Worm (Caenorhabditis elegans) whole organism, late embryonic: ENCODE measurements around the gene F41C3.7.

Experiments used
- ahr-1 ChIP-seq: sonication (generic microtip); optimal IDR thresholded peaks from 2 replicates; lab custom pipeline; 2016; ENCODE audit warnings: missing genetic modification characterization, missing compliant biosample characterization
- ceh-24 ChIP-seq: sonication (generic microtip); optimal IDR thresholded peaks from 2 replicates; lab custom pipeline; 2016; ENCODE audit warnings: mild to moderate bottlenecking, missing genetic modification characterization, missing compliant biosample characterization
- che-1 ChIP-seq: sonication (generic microtip); optimal IDR thresholded peaks from 2 replicates; lab custom pipeline; 2016; ENCODE audit warnings: mild to moderate bottlenecking, missing genetic modification characterization, missing compliant biosample characterization
- ets-4 ChIP-seq: sonication (generic microtip); optimal IDR thresholded peaks from 2 replicates; lab custom pipeline; 2016; ENCODE audit warnings: missing genetic modification characterization, missing compliant biosample characterization
- hlh-8 ChIP-seq: sonication (generic microtip); optimal IDR thresholded peaks from 2 replicates; lab custom pipeline; 2016; ENCODE audit warnings: missing genotype, missing genetic modification characterization, missing compliant biosample characterization
- madf-2 ChIP-seq: sonication (generic microtip); optimal IDR thresholded peaks from 2 replicates; lab custom pipeline; 2017; ENCODE audit warnings: missing genetic modification characterization, missing compliant biosample characterization
- nhr-11 ChIP-seq: fragments of 150-350 bp; optimal IDR thresholded peaks from 2 replicates; lab custom pipeline; 2014; ENCODE audit warnings: missing biosample characterization, missing genetic modification characterization
- pat-9 ChIP-seq: fragments of 200-800 bp; sonication (Bioruptor generic); optimal IDR thresholded peaks from 2 replicates; lab custom pipeline; 2018; ENCODE audit warnings: mild to moderate bottlenecking, missing genetic modification characterization, moderate library complexity, missing compliant biosample characterization
- rnt-1 ChIP-seq: sonication (generic microtip); optimal IDR thresholded peaks from 2 replicates; lab custom pipeline; 2016; ENCODE audit warnings: missing genetic modification characterization, missing compliant biosample characterization
- sox-4 ChIP-seq: sonication (generic microtip); optimal IDR thresholded peaks from 2 replicates; lab custom pipeline; 2017; ENCODE audit warnings: mild to moderate bottlenecking, missing genetic modification characterization, inconsistent platforms, missing compliant biosample characterization
- tbx-7 ChIP-seq: sonication (generic microtip); optimal IDR thresholded peaks from 2 replicates; lab custom pipeline; 2016; ENCODE audit warnings: missing genotype, missing genetic modification characterization, missing compliant biosample characterization

ce11 chrII:4686941-4687340, 42.9 kb upstream of the F41C3.7 start, which contains the start of gene sre-39:
- TF ChIP-seq ahr-1 (no peak), ceh-24 (no peak), madf-2 (tag; lab: Kevin White, UChicago) (no peak), hlh-8 (tag; lab: Kevin White, UChicago) (no peak), nhr-11 (tag; lab: Kevin White, UChicago) (no peak), ets-4 (tag; lab: Kevin White, UChicago) (no peak), tbx-7 (tag; lab: Kevin White, UChicago) (no peak), rnt-1 (tag; lab: Kevin White, UChicago) (no peak), che-1 (tag; lab: Kevin White, UChicago) (no peak), pat-9 (tag; lab: Kevin White, UChicago) (no peak), sox-4 (tag; lab: Kevin White, UChicago) (no peak)
